Worm (Caenorhabditis elegans) whole organism, L3 larva: ENCODE measurements around the gene cyp-33C3.

Experiments
- aly-2 ChIP-seq: fragments of 150-350 bp; optimal IDR thresholded peaks from 2 replicates; lab custom pipeline; 2014; ENCODE audit warnings: missing biosample characterization, missing genetic modification characterization
- jun-1 ChIP-seq: fragments of 150-350 bp; optimal IDR thresholded peaks from 2 replicates; lab custom pipeline; 2014; ENCODE audit warnings: missing biosample characterization, missing genetic modification reagents, missing genetic modification characterization
- lin-15B ChIP-seq: fragments of 150-350 bp; optimal IDR thresholded peaks from 2 replicates; lab custom pipeline; 2014; ENCODE audit warnings: missing biosample characterization, missing genetic modification characterization
- nfya-1 ChIP-seq: sonication (generic microtip); optimal IDR thresholded peaks from 2 replicates; lab custom pipeline; 2017; ENCODE audit warnings: missing genetic modification characterization, mild to moderate bottlenecking, missing compliant biosample characterization, antibody characterized with exemption, moderate library complexity; ENCODE audit not compliant: insufficient read depth
- nhr-12 ChIP-seq: fragments of 150-350 bp; optimal IDR thresholded peaks from 2 replicates; lab custom pipeline; 2014; ENCODE audit warnings: missing biosample characterization, missing genetic modification characterization
- nhr-237 ChIP-seq: fragments of 150-350 bp; optimal IDR thresholded peaks from 2 replicates; lab custom pipeline; 2014; ENCODE audit warnings: missing biosample characterization, missing genetic modification characterization
- nhr-28 ChIP-seq: fragments of 150-350 bp; optimal IDR thresholded peaks from 2 replicates; lab custom pipeline; 2014; ENCODE audit warnings: missing biosample characterization, missing genetic modification characterization
- pqm-1 ChIP-seq: fragments of 150-350 bp; optimal IDR thresholded peaks from 2 replicates; lab custom pipeline; 2017; ENCODE audit warnings: missing biosample characterization, missing genetic modification characterization, inconsistent platforms
- skn-1 ChIP-seq: fragments of 150-350 bp; optimal IDR thresholded peaks from 2 replicates; lab custom pipeline; 2014; ENCODE audit warnings: missing biosample characterization, missing genetic modification characterization
- snpc-4 ChIP-seq: fragments of 150-350 bp; optimal IDR thresholded peaks from 2 replicates; lab custom pipeline; 2014; ENCODE audit warnings: missing biosample characterization, missing genetic modification characterization

DNA sequence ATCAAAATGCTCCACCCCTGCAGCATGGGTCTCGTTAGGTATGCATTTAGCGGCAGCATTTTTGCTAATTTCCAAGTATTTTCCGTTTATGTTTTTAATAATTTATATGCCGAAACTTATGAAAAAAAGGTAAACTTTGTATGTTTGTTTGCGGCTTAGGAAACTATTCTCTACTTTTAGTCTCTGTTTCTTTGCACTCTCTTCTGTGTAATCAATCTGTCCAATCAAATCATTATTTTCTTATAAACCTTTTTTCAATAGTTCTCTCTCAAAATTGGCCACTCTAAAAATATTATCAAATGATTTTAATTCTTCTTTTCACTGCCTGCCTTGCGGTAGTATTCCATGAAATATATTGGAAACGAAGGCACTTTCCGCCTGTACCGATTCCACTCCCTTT is 4.6 kb upstream of the cyp-33C3 start:
- TF ChIP-seq pqm-1 (peak; percentile 8), snpc-4 (no peak), skn-1 (no peak), lin-15B (tag; lab: Kevin White, UChicago) (no peak), nhr-28 (tag; lab: Kevin White, UChicago) (no peak), nfya-1 (tag; lab: Kevin White, UChicago) (no peak), nhr-12 (tag; lab: Kevin White, UChicago) (no peak), jun-1 (no peak), nhr-237 (no peak), aly-2 (tag; lab: Kevin White, UChicago) (no peak)
